Worm (Caenorhabditis elegans): Measurements from ENCODE around the gene oac-50.

DNA sequence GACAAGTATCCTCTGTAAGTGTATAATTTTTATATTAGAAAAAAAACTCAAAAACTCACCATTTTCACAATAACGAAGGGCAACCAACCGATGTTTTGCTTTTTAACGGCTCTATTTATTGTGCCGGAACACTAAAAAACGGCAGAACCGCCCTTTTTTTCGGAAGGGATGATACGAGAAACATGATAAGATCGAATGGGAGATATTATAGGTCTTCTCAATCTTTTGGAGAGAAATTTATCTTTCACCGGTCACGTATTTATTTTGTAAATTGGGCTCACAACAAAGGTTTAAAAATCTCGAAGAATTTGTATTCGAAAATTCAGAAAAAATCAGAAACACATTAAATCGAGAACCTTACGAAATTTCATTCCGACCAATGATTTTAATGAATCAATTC, 18.6 kb downstream of the oac-50 start, which contains the start of gene swm-1:
- TF ChIP-seq nhr-77 (tag; optimal IDR thresholded peaks at IDR 0.05), result no peak
- no peak for TF ChIP-seq nhr-28 (tag; optimal IDR thresholded peaks at IDR 0.05)
- TF ChIP-seq daf-12 (tag; optimal IDR thresholded peaks at IDR 0.05), result no peak
- no peak for TF ChIP-seq elt-1 (tag; optimal IDR thresholded peaks at IDR 0.05)
- TF ChIP-seq R02D3.7 (tag; optimal IDR thresholded peaks at IDR 0.05), result no peak
- no peak for TF ChIP-seq pha-4 (tag; optimal IDR thresholded peaks at IDR 0.05)
- no peak for TF ChIP-seq mdl-1 (tag; optimal IDR thresholded peaks at IDR 0.05)
- TF ChIP-seq unc-62 (GFP tag; optimal IDR thresholded peaks at IDR 0.05), result no peak
- no peak for TF ChIP-seq nhr-11 (tag; optimal IDR thresholded peaks at IDR 0.05)
- TF ChIP-seq nhr-237 (tag; optimal IDR thresholded peaks at IDR 0.05), result no peak
